Fruit fly (Drosophila melanogaster) whole organism: ENCODE data around the gene Cow.

Experiments used
- CG8478 ChIP-seq: fragments of >200 bp; optimal IDR thresholded peaks from 2 replicates; lab custom pipeline; 2018; ENCODE audit warnings: inconsistent platforms
- Dll ChIP-seq: fragments of >200 bp; optimal IDR thresholded peaks from 2 replicates; lab custom pipeline; 2017
- EcR ChIP-seq, 2 experiments: fragments of >200 bp; optimal IDR thresholded peaks; 2 replicates each; lab custom pipeline; 2017; ENCODE audit warnings: missing biosample characterization in 2 of 2, missing genetic modification characterization in 2 of 2, missing genetic modification reagents in 2 of 2
- pan ChIP-seq: fragments of >200 bp; optimal IDR thresholded peaks from 2 replicates; lab custom pipeline; 2017
- psq ChIP-seq: fragments of >200 bp; optimal IDR thresholded peaks from 2 replicates; lab custom pipeline; 2017
- usp ChIP-seq: fragments of >200 bp; optimal IDR thresholded peaks from 2 replicates; lab custom pipeline; 2017; ENCODE audit warnings: missing biosample characterization, missing genetic modification characterization, mixed read lengths

Gene Cow

DNA sequence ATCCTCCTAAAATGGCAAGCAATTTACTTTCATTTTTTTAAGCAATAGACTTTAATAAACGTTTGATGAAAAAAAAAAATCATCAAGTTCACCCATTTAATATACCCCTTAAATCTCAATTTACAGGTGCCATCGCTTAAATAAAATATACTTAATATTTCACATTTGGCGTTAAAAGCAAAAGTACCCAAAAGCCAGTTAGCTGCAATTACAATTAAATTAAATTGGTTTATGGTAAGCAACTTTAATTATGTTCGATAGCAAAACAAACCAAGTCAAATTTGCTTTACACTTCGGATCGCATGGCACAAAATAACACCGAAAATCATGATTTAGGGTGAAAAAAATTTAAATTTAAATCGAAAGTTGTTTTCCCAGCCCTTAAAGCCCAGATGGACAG is 70.6 kb downstream of the Cow start, which contains the start of gene CG13838:
Gene CG13838 (plus strand): TSS at position 301 of the 400 bp plus-strand sequence.
- TF ChIP-seq psq (lab: Kevin White, UChicago) (no peak), EcR (GFP tag; optimal IDR thresholded peaks at IDR 0.05; lab: Kevin White, UChicago) (no peak), pan (lab: Kevin White, UChicago) (no peak), usp (no peak), Dll (lab: Kevin White, UChicago) (no peak), CG8478 (lab: Kevin White, UChicago) (no peak)

dm6 chr3R:23038062-23038461 is 74.5 kb downstream of the Cow start:
- no peak for TF ChIP-seq EcR (GFP tag; optimal IDR thresholded peaks at IDR 0.05; lab: Kevin White, UChicago)
- no peak for TF ChIP-seq CG8478 (lab: Kevin White, UChicago)
- no peak for TF ChIP-seq pan (lab: Kevin White, UChicago)
- no peak for TF ChIP-seq usp

DNA sequence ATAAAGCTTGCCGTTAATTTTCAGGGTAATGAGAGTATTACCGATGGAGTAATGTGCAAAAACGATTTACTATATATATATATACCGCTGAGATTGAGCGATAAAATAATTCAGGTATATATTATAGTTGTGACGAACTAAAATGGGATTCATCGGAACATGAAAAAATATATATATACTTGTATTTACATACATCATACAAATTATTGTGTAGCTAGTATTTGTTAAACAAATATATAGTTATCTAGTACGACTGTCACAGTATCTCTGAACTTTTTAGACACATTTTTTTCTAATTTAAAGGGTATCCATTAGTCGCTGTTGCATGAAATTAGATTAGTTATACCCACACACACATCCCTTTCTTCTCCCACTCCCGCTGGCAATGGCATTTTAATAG is 76.2 kb downstream of the Cow start:
- TF ChIP-seq CG8478 (lab: Kevin White, UChicago): no peak
- TF ChIP-seq psq (lab: Kevin White, UChicago): no peak
- TF ChIP-seq usp: no peak
- no peak for TF ChIP-seq Dll (lab: Kevin White, UChicago)
- TF ChIP-seq pan (lab: Kevin White, UChicago): no peak

- no peak for TF ChIP-seq usp
- no peak for TF ChIP-seq CG8478 (lab: Kevin White, UChicago)
- no peak for TF ChIP-seq pan (lab: Kevin White, UChicago)
- no peak for TF ChIP-seq psq (lab: Kevin White, UChicago)
- no peak for TF ChIP-seq Dll (lab: Kevin White, UChicago)
- no peak for TF ChIP-seq EcR (GFP tag; optimal IDR thresholded peaks at IDR 0.05; lab: Kevin White, UChicago)
Measured at dm6 chr3R:23035463-23035862, 77.1 kb downstream of the Cow start, which contains the start of gene CG13833. TSS of gene CG13833 (minus strand) at chr3R:23035563.

- TF ChIP-seq psq (lab: Kevin White, UChicago) (no peak), usp (no peak), pan (lab: Kevin White, UChicago) (no peak), Dll (lab: Kevin White, UChicago) (no peak), CG8478 (lab: Kevin White, UChicago) (no peak)
Measured at dm6 chr3R:23030900-23031299, 81.6 kb downstream of the Cow start.

DNA sequence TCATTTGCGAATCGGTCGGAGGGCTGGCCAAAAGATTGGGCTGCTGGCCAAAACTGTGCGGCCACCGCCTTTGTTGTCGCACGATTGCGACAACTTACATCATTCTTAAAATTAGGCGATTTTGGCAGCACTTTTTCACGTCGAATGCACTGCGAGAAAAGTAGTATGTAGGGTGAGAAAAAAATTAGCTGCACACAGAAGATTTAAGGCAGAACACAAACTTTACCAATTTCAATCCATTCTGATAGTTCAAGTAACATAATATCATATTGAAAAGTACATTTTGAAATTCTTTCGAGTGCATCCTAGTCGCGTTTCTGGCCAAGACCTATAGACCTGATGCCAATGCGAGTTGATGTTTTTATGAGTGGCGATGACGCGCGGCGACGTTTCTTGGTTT is 84.0 kb downstream of the Cow start:
- TF ChIP-seq usp (no peak), pan (lab: Kevin White, UChicago) (no peak), Dll (lab: Kevin White, UChicago) (no peak), CG8478 (lab: Kevin White, UChicago) (no peak), psq (lab: Kevin White, UChicago) (no peak), EcR (GFP tag; optimal IDR thresholded peaks at IDR 0.05; lab: Kevin White, UChicago) (no peak)

DNA sequence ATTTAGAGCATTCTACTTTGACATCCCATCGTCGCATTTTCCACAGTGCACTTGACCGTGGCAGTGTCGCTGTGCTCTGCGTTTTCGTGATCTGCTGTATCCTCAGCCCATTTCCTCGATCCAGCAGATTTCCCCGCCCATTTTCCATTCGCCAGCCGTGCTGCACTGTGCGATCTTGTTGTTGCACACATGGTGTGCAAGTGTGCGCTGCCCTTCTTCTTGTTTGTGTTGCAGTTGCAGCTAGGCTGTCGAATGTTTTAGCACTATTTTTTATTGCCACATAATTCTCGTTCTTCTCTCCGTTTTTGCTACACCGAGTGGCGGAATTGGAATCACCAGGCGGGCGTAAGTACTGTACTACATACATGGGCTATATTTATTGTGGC is 85.1 kb downstream of the Cow start:
- TF ChIP-seq CG8478 (lab: Kevin White, UChicago): no peak
- TF ChIP-seq pan (lab: Kevin White, UChicago): no peak
- no peak for TF ChIP-seq Dll (lab: Kevin White, UChicago)
- TF ChIP-seq usp: no peak
- no peak for TF ChIP-seq EcR (GFP tag; optimal IDR thresholded peaks at IDR 0.05; lab: Kevin White, UChicago)

- no peak for TF ChIP-seq Dll (lab: Kevin White, UChicago)
- no peak for TF ChIP-seq pan (lab: Kevin White, UChicago)
- no peak for TF ChIP-seq EcR (GFP tag; optimal IDR thresholded peaks at IDR 0.05; lab: Kevin White, UChicago)
- TF ChIP-seq psq (lab: Kevin White, UChicago): no peak
- no peak for TF ChIP-seq CG8478 (lab: Kevin White, UChicago)
- TF ChIP-seq usp: no peak
Measured at dm6 chr3R:23026652-23027427, 85.7 kb downstream of the Cow start, which contains the start of gene lmd. TSS of gene lmd (minus strand) at chr3R:23026713.
